Worm (Caenorhabditis elegans): ENCODE results near the gene srsx-21.

Gene srsx-21

ce11 chrV:9816390-9816789, 21.4 kb upstream of the srsx-21 start, which contains the start of gene sru-31:
Gene sru-31 (plus strand): TSS chrV:9816690.
- TF ChIP-seq pqm-1 (tag; optimal IDR thresholded peaks at IDR 0.05) (no peak), che-1 (tag; optimal IDR thresholded peaks at IDR 0.05) (no peak), C38D4.7 (GFP tag; optimal IDR thresholded peaks at IDR 0.05) (no peak), mec-3 (tag; optimal IDR thresholded peaks at IDR 0.05; ENCODE audit: borderline replicate concordance) (no peak), ama-1 (optimal IDR thresholded peaks at IDR 0.05) (no peak), zip-5 (tag; optimal IDR thresholded peaks at IDR 0.05) (no peak), hlh-13 (GFP tag; optimal IDR thresholded peaks at IDR 0.05) (no peak), K09A11.1 (tag; optimal IDR thresholded peaks at IDR 0.05; ENCODE audit: insufficient read depth) (no peak), unc-3 (GFP tag; conservative IDR thresholded peaks at IDR 0.05) (no peak), unc-3 (tag; optimal IDR thresholded peaks at IDR 0.05) (no peak), sox-2 (GFP tag; IDR thresholded peaks at IDR 0.05) (no peak), T23F11.4 (GFP tag; optimal IDR thresholded peaks at IDR 0.05) (no peak), elt-2 (tag; optimal IDR thresholded peaks at IDR 0.05) (no peak), unc-42 (tag; optimal IDR thresholded peaks at IDR 0.05) (no peak), npax-4 (tag; optimal IDR thresholded peaks at IDR 0.05) (no peak), ztf-16 (tag; optimal IDR thresholded peaks at IDR 0.05) (no peak), ets-4 (tag; optimal IDR thresholded peaks at IDR 0.05) (no peak), ttx-3 (tag; optimal IDR thresholded peaks at IDR 0.05) (no peak), hlh-8 (tag; optimal IDR thresholded peaks at IDR 0.05) (no peak), gmeb-2 (tag; optimal IDR thresholded peaks at IDR 0.05) (no peak)

- TF ChIP-seq ama-1 (optimal IDR thresholded peaks at IDR 0.05), result no peak
- no peak for TF ChIP-seq tbx-7 (tag; optimal IDR thresholded peaks at IDR 0.05)
- TF ChIP-seq Y22D7AL.16 (tag; optimal IDR thresholded peaks at IDR 0.05), result no peak
- TF ChIP-seq ceh-45 (GFP tag; IDR thresholded peaks at IDR 0.05), result no peak
- no peak for TF ChIP-seq ceh-14 (tag; optimal IDR thresholded peaks at IDR 0.05)
- TF ChIP-seq ceh-6 (GFP tag; optimal IDR thresholded peaks at IDR 0.05), result no peak
- TF ChIP-seq fkh-6 (tag; optimal IDR thresholded peaks at IDR 0.05), result no peak
- TF ChIP-seq pag-3 (tag; optimal IDR thresholded peaks at IDR 0.05; ENCODE audit: borderline replicate concordance), result no peak
- TF ChIP-seq ets-4 (tag; optimal IDR thresholded peaks at IDR 0.05), result no peak
- TF ChIP-seq pros-1 (tag; optimal IDR thresholded peaks at IDR 0.05), result no peak
- no peak for TF ChIP-seq ahr-1 (tag; optimal IDR thresholded peaks at IDR 0.05)
Measured at ce11 chrV:9821724-9822123, 16.1 kb upstream of the srsx-21 start, which contains the start of gene str-193. Gene str-193 (minus strand): TSS chrV:9821824.

- no peak for TF ChIP-seq ceh-9 (tag; optimal IDR thresholded peaks at IDR 0.05)
- TF ChIP-seq elt-4 (tag; optimal IDR thresholded peaks at IDR 0.05), result no peak
- TF ChIP-seq che-1 (tag; optimal IDR thresholded peaks at IDR 0.05), result no peak
- TF ChIP-seq hlh-30 (tag; optimal IDR thresholded peaks at IDR 0.05; ENCODE audit: insufficient read depth), result no peak
- no peak for TF ChIP-seq eyg-1 (tag; optimal IDR thresholded peaks at IDR 0.05)
- TF ChIP-seq lin-11 (tag; optimal IDR thresholded peaks at IDR 0.05), result no peak
- no peak for TF ChIP-seq hlh-13 (GFP tag; optimal IDR thresholded peaks at IDR 0.05)
Measured at ce11 chrV:9824149-9824548, 13.6 kb upstream of the srsx-21 start, which contains the start of gene str-2. Gene str-2 (minus strand): TSS chrV:9824249.

ce11 chrV:9833900-9834299, 3.9 kb upstream of the srsx-21 start, which contains the start of gene sru-40:
Gene sru-40 (minus strand): TSS chrV:9834000.
- no peak for TF ChIP-seq npax-4 (tag; optimal IDR thresholded peaks at IDR 0.05)
- no peak for TF ChIP-seq unc-55 (GFP tag; optimal IDR thresholded peaks at IDR 0.05)
- no peak for TF ChIP-seq C08G9.2 (tag; optimal IDR thresholded peaks at IDR 0.05)
- TF ChIP-seq rnt-1 (tag; optimal IDR thresholded peaks at IDR 0.05), result no peak
- no peak for TF ChIP-seq K09A11.1 (tag; optimal IDR thresholded peaks at IDR 0.05; ENCODE audit: insufficient read depth)
- TF ChIP-seq dve-1 (tag; optimal IDR thresholded peaks at IDR 0.05), result no peak
- no peak for TF ChIP-seq nhr-11 (tag; optimal IDR thresholded peaks at IDR 0.05)
- TF ChIP-seq zip-5 (tag; optimal IDR thresholded peaks at IDR 0.05), result no peak
- no peak for TF ChIP-seq ceh-6 (GFP tag; optimal IDR thresholded peaks at IDR 0.05)
- no peak for TF ChIP-seq hlh-8 (tag; optimal IDR thresholded peaks at IDR 0.05)
- TF ChIP-seq unc-86 (tag; optimal IDR thresholded peaks at IDR 0.05), result no peak
- TF ChIP-seq ceh-45 (GFP tag; IDR thresholded peaks at IDR 0.05), result no peak
- TF ChIP-seq sox-4 (tag; optimal IDR thresholded peaks at IDR 0.05), result no peak
- TF ChIP-seq nhr-232 (tag; optimal IDR thresholded peaks at IDR 0.05), result no peak
- TF ChIP-seq lim-6 (tag; optimal IDR thresholded peaks at IDR 0.05), result no peak
- no peak for TF ChIP-seq dmd-4 (tag; optimal IDR thresholded peaks at IDR 0.05; ENCODE audit: borderline replicate concordance)
- TF ChIP-seq unc-3 (GFP tag; conservative IDR thresholded peaks at IDR 0.05), result no peak
- TF ChIP-seq unc-3 (tag; optimal IDR thresholded peaks at IDR 0.05), result no peak
- no peak for TF ChIP-seq hlh-15 (tag; optimal IDR thresholded peaks at IDR 0.05)
